Fruit fly (Drosophila melanogaster) Kc167 (cell line): Measurements from ENCODE around the gene Pp2B-14D.

Experiments used
- Myc ChIP-seq: fragments of >200 bp; optimal IDR thresholded peaks from 2 replicates; lab custom pipeline; 2017; ENCODE audit warnings: missing external identifiers
- Sin3A ChIP-seq: fragments of >200 bp; optimal IDR thresholded peaks from 2 replicates; lab custom pipeline; 2018; ENCODE audit warnings: missing external identifiers
- h ChIP-seq: fragments of >200 bp; optimal IDR thresholded peaks from 3 replicates; lab custom pipeline; 2018; ENCODE audit warnings: missing external identifiers
- insv ChIP-seq: fragments of >200 bp; optimal IDR thresholded peaks from 3 replicates; lab custom pipeline; 2018; ENCODE audit warnings: missing external identifiers
- psq ChIP-seq: fragments of >200 bp; optimal IDR thresholded peaks from 2 replicates; lab custom pipeline; 2017; ENCODE audit warnings: missing external identifiers
- ttk ChIP-seq: sonication (Bioruptor generic); optimal IDR thresholded peaks from 2 replicates; lab custom pipeline; 2017; ENCODE audit warnings: missing external identifiers

DNA sequence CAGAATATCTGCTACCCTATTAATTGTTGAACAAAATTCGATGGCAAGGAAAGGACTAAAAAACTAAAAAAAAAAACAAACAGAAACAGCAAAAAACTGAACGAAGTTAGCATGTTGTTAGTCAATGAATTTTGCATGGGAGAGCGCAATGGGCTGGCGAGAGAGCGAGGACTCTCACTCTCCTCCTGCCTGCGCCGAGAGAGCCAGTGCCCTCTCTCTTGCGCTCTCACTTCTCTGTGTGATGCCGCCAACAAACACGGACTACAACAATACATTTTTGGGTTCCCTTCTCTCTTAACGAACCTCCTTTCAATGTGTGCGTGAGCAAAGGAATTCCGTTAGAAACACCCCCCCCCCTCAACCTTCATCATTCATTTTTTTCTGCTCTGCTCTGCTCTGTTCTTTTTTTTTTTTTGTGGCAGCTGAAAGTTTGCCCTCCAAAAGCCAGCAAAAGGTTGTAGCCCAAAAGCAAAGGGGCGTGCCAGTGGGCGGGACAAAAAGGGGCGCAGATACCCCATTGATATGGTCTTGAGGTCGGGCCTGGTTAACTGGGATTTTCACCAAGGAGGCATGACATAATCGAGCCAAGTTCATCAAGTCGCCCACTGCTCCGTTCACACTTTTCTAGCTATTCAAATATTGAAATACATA is 33.6 kb downstream of the Pp2B-14D start:
- TF ChIP-seq Myc (lab: Kevin White, UChicago) (no peak), insv (lab: Kevin White, UChicago) (no peak), Sin3A (lab: Kevin White, UChicago) (no peak), h (no peak), ttk (no peak), psq (lab: Kevin White, UChicago) (no peak)
